Worm (Caenorhabditis elegans) whole organism, early embryonic: ENCODE measurements around the gene D1086.9.

Experiments used
- B0310.2 ChIP-seq: sonication (generic microtip); optimal IDR thresholded peaks from 2 replicates; lab custom pipeline; 2016; ENCODE audit warnings: mild to moderate bottlenecking, missing genetic modification characterization, missing compliant biosample characterization
- F13C5.2 ChIP-seq: sonication (generic microtip); optimal IDR thresholded peaks from 2 replicates; lab custom pipeline; 2017; ENCODE audit warnings: mild to moderate bottlenecking, missing genetic modification characterization, inconsistent platforms, missing compliant biosample characterization
- ama-1 ChIP-seq: fragments of 150-350 bp; optimal IDR thresholded peaks from 2 replicates; lab custom pipeline; 2014
- ceh-13 ChIP-seq: fragments of 200-800 bp; sonication (Bioruptor generic); optimal IDR thresholded peaks from 2 replicates; lab custom pipeline; 2018; ENCODE audit warnings: mild to moderate bottlenecking, missing genetic modification characterization, missing compliant biosample characterization
- ceh-36 ChIP-seq: sonication (generic microtip); optimal IDR thresholded peaks from 2 replicates; lab custom pipeline; 2016; ENCODE audit warnings: missing genetic modification characterization, inconsistent platforms, missing compliant biosample characterization
- flt-1 ChIP-seq: fragments of 200-800 bp; sonication (Bioruptor generic); IDR thresholded peaks from 2 replicates; pipeline ENCODE4 v1.3.6; 2022; ENCODE audit warnings: missing genetic modification characterization, missing compliant biosample characterization
- hmbx-1 ChIP-seq: sonication (generic microtip); optimal IDR thresholded peaks from 2 replicates; lab custom pipeline; 2016; ENCODE audit warnings: mild to moderate bottlenecking, missing genetic modification characterization, missing compliant biosample characterization
- hmg-4 ChIP-seq: fragments of 200-800 bp; sonication (Bioruptor generic); optimal IDR thresholded peaks from 2 replicates; lab custom pipeline; 2018; ENCODE audit warnings: mild to moderate bottlenecking, missing genetic modification characterization, missing compliant biosample characterization
- hnd-1 ChIP-seq: sonication (generic microtip); optimal IDR thresholded peaks from 2 replicates; lab custom pipeline; 2016; ENCODE audit warnings: missing genetic modification characterization, missing compliant biosample characterization
- pes-1 ChIP-seq: fragments of 200-800 bp; sonication (Bioruptor generic); IDR thresholded peaks from 2 replicates; pipeline ENCODE4 v1.3.6; 2022; ENCODE audit warnings: missing genetic modification reagents, missing genetic modification characterization, missing compliant biosample characterization
- sea-1 ChIP-seq: fragments of 200-800 bp; sonication (Bioruptor generic); conservative IDR thresholded peaks from 2 replicates; pipeline ENCODE4 v1.3.6; 2022; ENCODE audit warnings: missing genetic modification characterization, missing compliant biosample characterization
- tra-4 ChIP-seq: sonication (generic microtip); optimal IDR thresholded peaks from 2 replicates; lab custom pipeline; 2017; ENCODE audit warnings: missing genetic modification characterization, missing compliant biosample characterization

DNA sequence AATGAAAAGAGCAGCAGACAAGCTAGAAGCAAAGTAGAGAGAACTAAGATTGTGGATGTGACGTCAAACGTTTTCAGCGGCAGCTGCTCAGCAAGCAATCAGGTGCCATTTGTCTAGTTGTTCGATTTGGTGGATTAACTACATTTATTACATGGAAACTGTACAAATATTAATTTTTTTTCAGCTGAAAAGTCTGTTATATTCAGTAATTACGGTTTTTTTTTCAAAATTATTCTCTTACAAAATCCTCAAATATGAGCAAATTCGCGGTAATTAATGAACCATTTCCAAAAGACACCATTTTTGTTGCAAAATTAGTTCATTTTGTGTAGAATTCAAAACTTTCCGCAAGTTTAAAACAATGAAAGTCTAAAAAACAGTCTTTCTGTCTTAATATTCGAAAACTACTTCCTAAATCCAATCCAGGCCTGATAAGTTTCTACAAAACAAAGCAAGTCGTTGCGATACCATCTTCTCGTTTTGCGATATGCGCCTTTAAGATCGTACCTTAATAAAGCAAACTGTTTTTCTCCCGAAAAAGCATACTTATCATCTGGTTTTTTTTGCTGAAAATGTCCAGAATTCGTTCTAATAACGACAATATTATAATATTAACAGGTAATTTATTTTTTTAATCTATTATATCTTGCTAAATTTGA lies 13.6 kb upstream of the D1086.9 start, which contains the start of the genes D1086.5 and him-5:
- TF ChIP-seq ama-1 (lab: Kevin White, UChicago) (no peak), F13C5.2 (tag; lab: Kevin White, UChicago) (no peak), hmbx-1 (no peak), ceh-13 (GFP tag; lab: Kevin White, UChicago) (no peak), flt-1 (GFP tag; lab: Robert Waterston, UW) (no peak), hmg-4 (no peak), tra-4 (no peak), ceh-36 (no peak), pes-1 (no peak), hnd-1 (tag; lab: Kevin White, UChicago) (no peak), B0310.2 (tag; lab: Kevin White, UChicago) (no peak), sea-1 (GFP tag; lab: Robert Waterston, UW) (no peak)
